Fruit fly (Drosophila melanogaster) S2 (cell line): Measurements from ENCODE around the gene tub.

Source experiments
- CG8478 ChIP-seq: fragments of >200 bp; optimal IDR thresholded peaks from 2 replicates; lab custom pipeline; 2018
- CTCF ChIP-seq, 2 experiments: fragments of >200 bp; optimal IDR thresholded peaks; 2 replicates each; lab custom pipeline; 2018

DNA sequence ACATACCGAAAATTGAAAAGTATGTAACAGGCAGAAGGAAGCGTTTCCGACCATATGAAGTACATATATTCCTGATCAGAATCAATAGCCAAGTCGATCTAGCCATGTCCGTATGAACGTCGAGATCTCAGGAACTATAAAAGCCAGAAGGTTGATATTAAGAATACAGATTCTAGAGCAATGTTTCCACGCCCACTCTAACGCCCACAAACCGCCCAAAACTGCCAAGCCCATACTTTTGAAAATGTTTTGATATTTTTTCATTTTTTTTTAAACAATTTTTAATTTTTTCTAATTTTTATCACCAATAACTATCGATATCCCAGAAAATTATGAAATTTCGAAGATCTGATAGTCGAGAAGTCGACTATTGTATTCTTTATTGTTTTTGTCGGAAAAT lies 25.5 kb upstream of the tub start:
- TF ChIP-seq CG8478 (lab: Kevin White, UChicago): no peak
- TF ChIP-seq CTCF (optimal IDR thresholded peaks at IDR 0.05; lab: Kevin White, UChicago): no peak
